Fruit fly (Drosophila melanogaster) whole organism, prepupa: Measurements from ENCODE around the gene MFS18.

Experiments
- CG10669 ChIP-seq: fragments of 200-800 bp; sonication (Bioruptor generic); optimal IDR thresholded peaks from 3 replicates; lab custom pipeline; 2018; ENCODE audit warnings: missing biosample characterization, mild to moderate bottlenecking, missing genetic modification characterization, moderate library complexity
- CG4318 ChIP-seq: fragments of 200-800 bp; sonication (Bioruptor generic); optimal IDR thresholded peaks from 3 replicates; lab custom pipeline; 2017; ENCODE audit warnings: missing biosample characterization, mild to moderate bottlenecking, missing genetic modification characterization
- CG6808 ChIP-seq: fragments of 200-800 bp; sonication (Bioruptor generic); optimal IDR thresholded peaks from 3 replicates; lab custom pipeline; 2017; ENCODE audit warnings: missing biosample characterization, missing genetic modification characterization, mild to moderate bottlenecking, moderate library complexity, missing genetic modification reagents
- CG8319 ChIP-seq: fragments of 200-800 bp; sonication (Bioruptor generic); optimal IDR thresholded peaks from 3 replicates; lab custom pipeline; 2016; ENCODE audit warnings: missing biosample characterization, missing genetic modification characterization
- Eip75B ChIP-seq: fragments of 200-800 bp; sonication (Bioruptor generic); optimal IDR thresholded peaks from 3 replicates; lab custom pipeline; 2016; ENCODE audit warnings: missing biosample characterization, missing genetic modification characterization
- Ets96B ChIP-seq: fragments of 200-800 bp; optimal IDR thresholded peaks from 2 replicates; lab custom pipeline; 2019; ENCODE audit warnings: missing biosample characterization, mild to moderate bottlenecking, missing genetic modification characterization, moderate library complexity
- Met ChIP-seq: fragments of 200-800 bp; sonication (Bioruptor generic); optimal IDR thresholded peaks from 3 replicates; lab custom pipeline; 2016; ENCODE audit warnings: missing biosample characterization, missing genetic modification characterization
- acj6 ChIP-seq: fragments of 200-800 bp; sonication (Bioruptor generic); optimal IDR thresholded peaks from 3 replicates; lab custom pipeline; 2016; ENCODE audit warnings: missing biosample characterization, missing genetic modification characterization
- dac ChIP-seq: fragments of 200-800 bp; sonication (Bioruptor generic); optimal IDR thresholded peaks from 2 replicates; lab custom pipeline; 2017; ENCODE audit warnings: missing biosample characterization, mild to moderate bottlenecking, missing genetic modification characterization
- lz ChIP-seq: fragments of 200-800 bp; sonication (Bioruptor generic); optimal IDR thresholded peaks from 3 replicates; lab custom pipeline; 2016; ENCODE audit warnings: missing biosample characterization, missing genetic modification characterization
- svp ChIP-seq: fragments of 200-800 bp; sonication (Bioruptor generic); peaks from one replicate; lab custom pipeline; 2016; ENCODE audit warnings: missing biosample characterization, missing genetic modification characterization
- topi ChIP-seq: fragments of 200-800 bp; sonication (Bioruptor generic); optimal IDR thresholded peaks from 3 replicates; lab custom pipeline; 2016; ENCODE audit warnings: missing biosample characterization, missing genetic modification characterization

DNA sequence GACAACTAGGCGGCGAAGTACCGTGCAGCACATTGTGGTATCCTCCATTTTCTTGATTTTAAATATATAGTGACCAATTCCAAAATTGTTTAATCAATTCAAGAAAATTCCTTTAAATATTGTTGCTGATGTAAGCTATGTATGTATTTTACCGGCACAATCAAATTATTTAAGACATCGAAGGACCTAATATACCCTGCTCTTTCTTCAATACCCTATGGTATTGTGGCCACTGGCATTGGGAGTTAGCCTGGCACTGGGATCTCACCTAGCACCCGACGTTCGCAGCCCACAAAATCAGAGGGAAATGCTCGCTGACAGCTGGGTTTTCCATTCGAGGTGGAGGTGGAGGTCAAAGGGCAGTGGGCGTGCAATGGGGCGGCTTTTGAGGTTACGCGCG, 26.3 kb downstream of the MFS18 start:
- no peak for TF ChIP-seq topi (GFP tag; lab: Kevin White, UChicago)
- no peak for TF ChIP-seq dac (GFP tag; lab: Kevin White, UChicago)
- no peak for TF ChIP-seq lz (GFP tag; lab: Kevin White, UChicago)
- no peak for TF ChIP-seq Eip75B (GFP tag; lab: Kevin White, UChicago)
- TF ChIP-seq CG4318, result no peak
- TF ChIP-seq CG10669 (GFP tag; lab: Kevin White, UChicago), result no peak
- TF ChIP-seq Ets96B (tag; lab: Kevin White, UChicago), result no peak
- TF ChIP-seq CG8319, result no peak
- TF ChIP-seq svp (GFP tag; lab: Kevin White, UChicago), result no peak
- TF ChIP-seq CG6808 (GFP tag; lab: Kevin White, UChicago), result no peak
- no peak for TF ChIP-seq acj6 (GFP tag; lab: Kevin White, UChicago)
- no peak for TF ChIP-seq Met (GFP tag; lab: Kevin White, UChicago)
